Worm (Caenorhabditis elegans) whole organism, L3 larva: ENCODE results near the gene tbc-10.

Source experiments
- R02D3.7 ChIP-seq: fragments of 150-350 bp; optimal IDR thresholded peaks from 2 replicates; lab custom pipeline; 2014; ENCODE audit warnings: missing biosample characterization, missing genetic modification characterization
- ZK546.5 ChIP-seq: sonication (generic microtip); optimal IDR thresholded peaks from 2 replicates; lab custom pipeline; 2017; ENCODE audit warnings: missing biosample characterization, missing genetic modification characterization
- aly-2 ChIP-seq: fragments of 150-350 bp; optimal IDR thresholded peaks from 2 replicates; lab custom pipeline; 2014; ENCODE audit warnings: missing biosample characterization, missing genetic modification characterization
- ama-1 ChIP-seq: fragments of 150-350 bp; optimal IDR thresholded peaks from 2 replicates; lab custom pipeline; 2018
- ceh-16 ChIP-seq: sonication (generic microtip); optimal IDR thresholded peaks from 2 replicates; lab custom pipeline; 2017; ENCODE audit warnings: missing biosample characterization, missing genetic modification characterization
- ceh-28 ChIP-seq: fragments of 150-350 bp; optimal IDR thresholded peaks from 2 replicates; lab custom pipeline; 2014; ENCODE audit warnings: missing biosample characterization, missing genetic modification reagents, missing genetic modification characterization
- ceh-82 ChIP-seq: fragments of 150-350 bp; optimal IDR thresholded peaks from 2 replicates; lab custom pipeline; 2014; ENCODE audit warnings: missing biosample characterization, missing genetic modification characterization
- daf-12 ChIP-seq: fragments of 150-350 bp; optimal IDR thresholded peaks from 2 replicates; lab custom pipeline; 2014; ENCODE audit warnings: missing biosample characterization, missing genetic modification reagents, missing genetic modification characterization
- egl-27 ChIP-seq: sonication (generic microtip); optimal IDR thresholded peaks from 4 replicates; lab custom pipeline; 2017; ENCODE audit warnings: missing biosample characterization, missing genetic modification reagents, missing genetic modification characterization
- egl-5 ChIP-seq: fragments of 150-350 bp; optimal IDR thresholded peaks from 2 replicates; lab custom pipeline; 2017; ENCODE audit warnings: missing biosample characterization, missing genetic modification reagents, missing genetic modification characterization, inconsistent platforms
- elt-1 ChIP-seq: fragments of 150-350 bp; optimal IDR thresholded peaks from 2 replicates; lab custom pipeline; 2014; ENCODE audit warnings: missing biosample characterization, missing genetic modification characterization
- elt-2 ChIP-seq: sonication (generic microtip); optimal IDR thresholded peaks from 2 replicates; lab custom pipeline; 2016; ENCODE audit warnings: missing genetic modification reagents, mild to moderate bottlenecking, missing genetic modification characterization, missing compliant biosample characterization
- elt-3 ChIP-seq, 3 experiments: fragments of 150-350 bp in 1 of 3; sonication (generic microtip) in 2 of 3; optimal IDR thresholded peaks; 2 replicates in 2 of 3; 4 replicates in 1 of 3; lab custom pipeline; 2014 to 2017; ENCODE audit warnings: missing biosample characterization in 3 of 3, missing genetic modification characterization in 3 of 3
- fkh-10 ChIP-seq: sonication (generic microtip); optimal IDR thresholded peaks from 2 replicates; lab custom pipeline; 2017; ENCODE audit warnings: missing biosample characterization, missing genetic modification reagents, missing genetic modification characterization
- fkh-2 ChIP-seq: fragments of 150-350 bp; optimal IDR thresholded peaks from 2 replicates; lab custom pipeline; 2014; ENCODE audit warnings: missing biosample characterization, missing genetic modification reagents, missing genetic modification characterization
- fos-1 ChIP-seq: fragments of 150-350 bp; optimal IDR thresholded peaks from 2 replicates; lab custom pipeline; 2014; ENCODE audit warnings: missing biosample characterization, missing genetic modification characterization
- jun-1 ChIP-seq: fragments of 150-350 bp; optimal IDR thresholded peaks from 2 replicates; lab custom pipeline; 2014; ENCODE audit warnings: missing biosample characterization, missing genetic modification reagents, missing genetic modification characterization
- lin-15B ChIP-seq: fragments of 150-350 bp; optimal IDR thresholded peaks from 2 replicates; lab custom pipeline; 2014; ENCODE audit warnings: missing biosample characterization, missing genetic modification characterization
- lin-39 ChIP-seq: fragments of 150-350 bp; optimal IDR thresholded peaks from 2 replicates; lab custom pipeline; 2018; ENCODE audit warnings: missing biosample characterization, missing genetic modification reagents, missing genetic modification characterization
- lsy-12 ChIP-seq: sonication (generic microtip); optimal IDR thresholded peaks from 2 replicates; lab custom pipeline; 2016; ENCODE audit warnings: mild to moderate bottlenecking, missing genetic modification characterization, missing compliant biosample characterization
- mml-1 ChIP-seq: fragments of 150-350 bp; sonication (generic microtip); optimal IDR thresholded peaks from 3 replicates; lab custom pipeline; 2014; ENCODE audit warnings: missing biosample characterization, missing genetic modification characterization
- nhr-11 ChIP-seq: fragments of 150-350 bp; optimal IDR thresholded peaks from 2 replicates; lab custom pipeline; 2014; ENCODE audit warnings: missing biosample characterization, missing genetic modification characterization
- nhr-12 ChIP-seq: fragments of 150-350 bp; optimal IDR thresholded peaks from 2 replicates; lab custom pipeline; 2014; ENCODE audit warnings: missing biosample characterization, missing genetic modification characterization
- nhr-237 ChIP-seq: fragments of 150-350 bp; optimal IDR thresholded peaks from 2 replicates; lab custom pipeline; 2014; ENCODE audit warnings: missing biosample characterization, missing genetic modification characterization
- nhr-28 ChIP-seq: fragments of 150-350 bp; optimal IDR thresholded peaks from 2 replicates; lab custom pipeline; 2014; ENCODE audit warnings: missing biosample characterization, missing genetic modification characterization
- nhr-67 ChIP-seq: fragments of 150-350 bp; optimal IDR thresholded peaks from 2 replicates; lab custom pipeline; 2014; ENCODE audit warnings: missing biosample characterization, missing genetic modification characterization
- nhr-76 ChIP-seq: fragments of 150-350 bp; sonication (generic microtip); optimal IDR thresholded peaks from 5 replicates; lab custom pipeline; 2014; ENCODE audit warnings: missing biosample characterization, missing genetic modification characterization
- pha-4 ChIP-seq: fragments of 150-350 bp; optimal IDR thresholded peaks from 2 replicates; lab custom pipeline; 2014; ENCODE audit warnings: missing biosample characterization, missing genetic modification reagents, missing genetic modification characterization
- pqm-1 ChIP-seq: fragments of 150-350 bp; optimal IDR thresholded peaks from 2 replicates; lab custom pipeline; 2017; ENCODE audit warnings: missing biosample characterization, missing genetic modification characterization, inconsistent platforms
- sea-2 ChIP-seq: fragments of 150-350 bp; sonication (generic microtip); optimal IDR thresholded peaks from 4 replicates; lab custom pipeline; 2014; ENCODE audit warnings: missing biosample characterization, missing genetic modification reagents, missing genetic modification characterization
- skn-1 ChIP-seq: fragments of 150-350 bp; optimal IDR thresholded peaks from 2 replicates; lab custom pipeline; 2014; ENCODE audit warnings: missing biosample characterization, missing genetic modification characterization
- snpc-4 ChIP-seq: fragments of 150-350 bp; optimal IDR thresholded peaks from 2 replicates; lab custom pipeline; 2014; ENCODE audit warnings: missing biosample characterization, missing genetic modification characterization
- tbx-2 ChIP-seq: sonication (generic microtip); optimal IDR thresholded peaks from 2 replicates; lab custom pipeline; 2016; ENCODE audit warnings: mild to moderate bottlenecking, missing genetic modification characterization, missing compliant biosample characterization
- unc-39 ChIP-seq: sonication (generic microtip); optimal IDR thresholded peaks from 4 replicates; lab custom pipeline; 2017; ENCODE audit warnings: missing biosample characterization, missing genetic modification characterization
- unc-62 ChIP-seq: fragments of 150-350 bp; sonication (generic microtip); optimal IDR thresholded peaks from 4 replicates; lab custom pipeline; 2014; ENCODE audit warnings: missing biosample characterization, missing genetic modification reagents, missing genetic modification characterization
- zag-1 ChIP-seq: fragments of 150-350 bp; optimal IDR thresholded peaks from 2 replicates; lab custom pipeline; 2014; ENCODE audit warnings: missing biosample characterization, missing genetic modification characterization
- ztf-11 ChIP-seq: fragments of 150-350 bp; optimal IDR thresholded peaks from 2 replicates; lab custom pipeline; 2014; ENCODE audit warnings: missing biosample characterization, missing genetic modification characterization
- ztf-4 ChIP-seq: fragments of 150-350 bp; optimal IDR thresholded peaks from 2 replicates; lab custom pipeline; 2014; ENCODE audit warnings: missing biosample characterization, missing genetic modification characterization

tbc-10 gene

ce11 chrIII:1007143-1007905, 24.3 kb downstream of the tbc-10 start:
- TF ChIP-seq ama-1 (lab: Kevin White, UChicago) (no peak), nhr-237 (tag; lab: Kevin White, UChicago) (no peak), fkh-10 (GFP tag; lab: Kevin White, UChicago) (no peak), skn-1 (tag; lab: Kevin White, UChicago) (no peak), lin-15B (tag; lab: Kevin White, UChicago) (no peak), mml-1 (tag; lab: Kevin White, UChicago) (no peak), ztf-4 (tag; lab: Kevin White, UChicago) (no peak), pqm-1 (no peak), egl-27 (tag; lab: Kevin White, UChicago) (no peak), unc-39 (tag; lab: Kevin White, UChicago) (no peak), ceh-82 (tag; lab: Kevin White, UChicago) (no peak), fos-1 (tag; lab: Kevin White, UChicago) (no peak), ceh-28 (tag; lab: Kevin White, UChicago) (no peak), nhr-67 (tag; lab: Kevin White, UChicago) (no peak), fkh-2 (no peak), elt-1 (tag; lab: Kevin White, UChicago) (no peak), sea-2 (GFP tag; lab: Kevin White, UChicago) (no peak), nhr-12 (tag; lab: Kevin White, UChicago) (no peak), snpc-4 (no peak)

ce11 chrIII:1008091-1008490, 25.0 kb downstream of the tbc-10 start, which contains the start of gene clc-27:
TSS of gene clc-27 (plus strand) at chrIII:1008391.
- TF ChIP-seq ZK546.5 (tag; lab: Kevin White, UChicago) (no peak), ceh-16 (tag; lab: Kevin White, UChicago) (no peak), egl-27 (tag; lab: Kevin White, UChicago) (no peak), snpc-4 (no peak), nhr-12 (tag; lab: Kevin White, UChicago) (no peak), skn-1 (tag; lab: Kevin White, UChicago) (no peak), nhr-237 (tag; lab: Kevin White, UChicago) (no peak), mml-1 (tag; lab: Kevin White, UChicago) (no peak), zag-1 (tag; lab: Kevin White, UChicago) (no peak), sea-2 (GFP tag; lab: Kevin White, UChicago) (no peak), nhr-11 (tag; lab: Kevin White, UChicago) (no peak), ceh-82 (tag; lab: Kevin White, UChicago) (no peak), elt-3 (tag; optimal IDR thresholded peaks at IDR 0.05; lab: Kevin White, UChicago) (no peak), ztf-4 (tag; lab: Kevin White, UChicago) (no peak), nhr-67 (tag; lab: Kevin White, UChicago) (no peak), tbx-2 (tag; lab: Kevin White, UChicago) (no peak), R02D3.7 (tag; lab: Kevin White, UChicago) (no peak), lsy-12 (tag; lab: Kevin White, UChicago) (no peak)
- TF ChIP-seq, all 47 proteins: peak for 0

DNA sequence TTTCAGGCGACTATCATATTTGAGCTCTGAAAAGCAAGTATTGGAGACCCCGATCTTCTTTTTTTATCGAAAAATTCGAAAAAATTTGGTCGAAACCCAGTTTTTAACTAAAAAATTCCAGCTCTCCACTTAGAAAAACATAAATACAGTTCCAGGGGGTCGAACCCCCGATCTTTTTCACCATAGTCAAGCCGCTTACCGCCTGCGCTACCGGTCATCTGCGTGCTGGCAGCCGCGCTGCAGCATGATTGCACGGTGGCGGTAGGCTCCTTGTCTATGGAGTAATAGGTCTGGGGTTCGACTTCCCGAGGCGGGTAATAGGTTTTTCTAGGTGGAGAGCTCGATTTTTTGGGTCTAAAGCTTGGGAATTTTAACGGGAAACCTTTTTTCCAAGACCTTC, 26.7 kb downstream of the tbc-10 start, which contains the start of gene clc-24:
clc-24 (plus strand) TSS at position 263 of the 400 bp plus-strand sequence.
- TF ChIP-seq elt-3 (tag; optimal IDR thresholded peaks at IDR 0.05; lab: Kevin White, UChicago) (no peak), zag-1 (tag; lab: Kevin White, UChicago) (no peak), nhr-12 (tag; lab: Kevin White, UChicago) (no peak), nhr-11 (tag; lab: Kevin White, UChicago) (no peak), aly-2 (tag; lab: Kevin White, UChicago) (no peak), egl-5 (no peak), unc-62 (GFP tag; lab: Kevin White, UChicago) (no peak), nhr-28 (tag; lab: Kevin White, UChicago) (no peak), lin-39 (no peak), daf-12 (tag; lab: Kevin White, UChicago) (no peak), nhr-76 (tag; lab: Kevin White, UChicago) (no peak), snpc-4 (no peak), lin-15B (tag; lab: Kevin White, UChicago) (no peak), ZK546.5 (tag; lab: Kevin White, UChicago) (no peak), unc-39 (tag; lab: Kevin White, UChicago) (no peak)

DNA sequence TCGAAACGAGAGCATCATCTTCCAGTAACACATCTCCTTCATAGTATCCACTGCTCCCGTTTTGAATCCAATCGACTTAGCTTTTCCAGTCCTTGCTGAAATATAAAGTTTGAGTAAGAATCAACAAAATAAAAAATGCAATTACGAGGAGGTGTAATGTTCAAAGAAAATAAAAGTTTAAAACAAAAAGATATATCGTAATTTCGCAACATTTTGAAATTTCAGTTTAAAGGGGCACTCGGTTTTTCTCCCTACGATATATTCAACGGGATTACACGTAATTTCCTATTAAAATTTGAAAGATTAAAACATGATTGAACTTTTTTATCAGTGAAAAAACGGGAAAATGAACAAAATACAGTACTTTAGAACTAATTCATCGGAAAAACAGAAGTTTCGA, 33.0 kb downstream of the tbc-10 start, which contains the start of gene Y34F4.3:
Y34F4.3 (minus strand) TSS at position 101 of the 400 bp plus-strand sequence.
- TF ChIP-seq ZK546.5 (tag; lab: Kevin White, UChicago) (no peak), jun-1 (tag; lab: Kevin White, UChicago) (no peak), lsy-12 (tag; lab: Kevin White, UChicago) (no peak), pha-4 (tag; lab: Kevin White, UChicago) (no peak), elt-1 (tag; lab: Kevin White, UChicago) (no peak), nhr-67 (tag; lab: Kevin White, UChicago) (no peak), nhr-11 (tag; lab: Kevin White, UChicago) (no peak), fkh-2 (no peak), nhr-76 (tag; lab: Kevin White, UChicago) (no peak), elt-2 (tag; lab: Kevin White, UChicago) (no peak), ztf-11 (tag; lab: Kevin White, UChicago) (no peak), ceh-28 (tag; lab: Kevin White, UChicago) (no peak), nhr-237 (tag; lab: Kevin White, UChicago) (no peak), nhr-28 (tag; lab: Kevin White, UChicago) (no peak), ama-1 (lab: Kevin White, UChicago) (no peak), egl-5 (no peak), ceh-16 (tag; lab: Kevin White, UChicago) (no peak), snpc-4 (no peak)
